Fruit fly (Drosophila melanogaster): ENCODE data around the gene CG3036.

The CG3036 gene

DNA sequence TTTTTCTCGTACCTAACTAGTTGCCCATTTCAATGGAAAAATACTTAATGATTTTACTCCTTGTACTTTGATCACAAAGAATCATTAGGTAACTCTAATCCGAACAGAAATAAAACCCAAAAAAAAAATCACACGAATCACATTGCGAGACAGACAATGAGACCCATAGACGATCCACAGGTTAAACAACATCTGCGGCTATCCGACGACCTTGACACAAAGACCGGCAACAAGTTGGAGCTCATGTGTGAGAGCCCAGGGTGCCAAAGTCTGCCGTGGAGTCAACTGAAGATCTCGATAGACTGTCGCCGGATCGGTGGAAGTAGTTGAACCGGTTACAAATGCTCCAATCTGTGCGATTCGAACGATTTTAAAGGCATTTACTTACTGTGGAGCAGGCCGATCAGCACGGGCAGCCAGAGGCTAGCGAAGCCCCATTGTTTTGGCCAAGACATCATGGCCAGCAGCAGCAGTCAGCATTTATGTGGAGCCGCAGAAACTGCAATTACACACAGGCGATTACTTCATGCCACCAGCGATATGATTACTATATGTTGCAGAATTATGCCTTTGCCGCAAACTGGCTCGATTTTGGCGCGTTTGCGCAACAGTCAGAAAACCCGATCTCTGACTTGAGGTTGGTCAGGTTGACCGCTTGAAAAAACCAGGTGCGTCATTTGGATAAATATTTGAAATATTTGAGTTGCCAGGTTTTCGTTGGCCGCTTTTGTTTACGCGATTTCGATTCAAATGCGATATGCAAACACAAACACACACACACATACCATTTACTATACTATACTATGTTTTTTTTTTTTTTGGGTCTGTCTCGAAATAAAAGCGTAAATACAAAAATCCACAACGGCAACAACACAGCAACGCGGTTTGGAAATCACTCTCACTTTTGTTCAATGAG is 13.7 kb downstream of the CG3036 start:
- no peak for TF ChIP-seq Clk (GFP tag; optimal IDR thresholded peaks at IDR 0.05)
- no peak for TF ChIP-seq CG33017 (tag; optimal IDR thresholded peaks at IDR 0.05)
- no peak for TF ChIP-seq cic (GFP tag; optimal IDR thresholded peaks at IDR 0.05)
- TF ChIP-seq cnc (optimal IDR thresholded peaks at IDR 0.05) = no peak
- no peak for TF ChIP-seq kay (GFP tag; ENCODE audit: borderline replicate concordance)
- TF ChIP-seq CG7045 (GFP tag; optimal IDR thresholded peaks at IDR 0.05) = no peak

DNA sequence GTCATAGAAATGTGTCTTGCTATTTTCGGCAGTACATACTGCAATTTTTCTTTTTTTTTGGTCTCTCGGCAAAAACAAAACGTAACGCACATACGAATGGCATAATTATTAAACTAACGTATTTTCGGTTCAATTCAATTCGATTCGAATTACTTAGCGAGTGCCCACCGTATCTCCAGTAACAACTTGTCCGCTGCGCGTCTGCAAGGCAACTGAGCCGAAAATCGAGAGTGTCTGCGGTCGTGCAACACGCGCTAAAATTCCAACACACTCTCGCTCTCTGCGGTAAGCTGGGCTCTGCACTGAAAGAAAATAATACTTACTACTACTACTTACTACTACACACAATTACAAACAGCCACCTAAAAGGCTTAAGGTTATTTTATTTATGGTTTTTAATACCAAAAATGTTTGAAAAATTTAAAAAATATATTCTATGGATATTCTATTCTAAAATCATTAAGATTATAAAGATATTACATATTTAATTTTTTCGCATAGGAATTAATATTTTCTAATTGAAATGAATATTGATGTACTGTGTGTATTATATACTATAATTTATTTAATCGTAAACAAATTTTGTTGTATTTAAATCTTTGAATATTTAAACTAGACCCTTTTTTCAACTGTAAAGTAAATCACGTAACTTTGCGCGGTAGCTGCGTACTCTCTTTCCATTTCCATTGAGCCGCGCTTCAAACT is 14.8 kb downstream of the CG3036 start, which contains the start of gene snsl:
Gene snsl, minus strand, starts transcription at position 217 of the 705 bp plus-strand sequence.
- TF ChIP-seq cic (GFP tag; optimal IDR thresholded peaks at IDR 0.05) (no peak), CG7101 (tag; optimal IDR thresholded peaks at IDR 0.05) (peak; percentile 7), Hr96 (GFP tag; optimal IDR thresholded peaks at IDR 0.05) (no peak), toe (GFP tag; optimal IDR thresholded peaks at IDR 0.05) (no peak), CG12768 (GFP tag; optimal IDR thresholded peaks at IDR 0.05) (no peak), Mnt (GFP tag; optimal IDR thresholded peaks at IDR 0.05) (no peak), Crg-1 (GFP tag; optimal IDR thresholded peaks at IDR 0.05) (no peak), kay (GFP tag; ENCODE audit: borderline replicate concordance) (no peak), CG11617 (GFP tag; optimal IDR thresholded peaks at IDR 0.05) (no peak), CG33017 (tag; optimal IDR thresholded peaks at IDR 0.05) (no peak), ovo (GFP tag; optimal IDR thresholded peaks at IDR 0.05) (no peak), bab1 (GFP tag; optimal IDR thresholded peaks at IDR 0.05) (peak; percentile 10), tj (GFP tag; optimal IDR thresholded peaks at IDR 0.05) (no peak), CG14711 (tag; optimal IDR thresholded peaks at IDR 0.05) (no peak), CG1620 (GFP tag; optimal IDR thresholded peaks at IDR 0.05) (no peak)

DNA sequence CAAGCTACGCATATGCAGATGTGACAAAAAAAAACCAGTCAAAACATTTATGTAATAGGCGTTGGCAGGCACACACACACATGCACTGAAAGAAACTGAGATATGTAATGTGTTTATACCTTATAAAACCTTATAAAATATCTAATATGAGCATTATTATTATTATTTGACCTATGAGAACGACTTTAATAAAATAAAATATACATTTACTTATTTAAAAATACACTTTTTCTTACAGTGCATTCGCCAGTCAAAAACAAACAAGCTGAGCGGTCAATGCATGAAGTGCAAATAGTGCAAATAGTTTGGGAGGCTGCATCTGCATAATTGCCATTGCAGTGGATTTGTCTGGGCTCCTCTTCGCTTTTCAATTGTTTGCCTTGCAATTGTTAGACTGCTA is 16.1 kb downstream of the CG3036 start:
- no peak for TF ChIP-seq cnc (optimal IDR thresholded peaks at IDR 0.05)
- no peak for TF ChIP-seq pad (GFP tag; optimal IDR thresholded peaks at IDR 0.05)
- TF ChIP-seq tj (GFP tag; optimal IDR thresholded peaks at IDR 0.05) = peak; percentile 81
- no peak for TF ChIP-seq Clk (GFP tag; optimal IDR thresholded peaks at IDR 0.05)
- peak; percentile 49 for TF ChIP-seq CG14711 (tag; optimal IDR thresholded peaks at IDR 0.05)
- TF ChIP-seq cic (GFP tag; optimal IDR thresholded peaks at IDR 0.05) = no peak
- TF ChIP-seq Hr96 (GFP tag; optimal IDR thresholded peaks at IDR 0.05) = no peak
- no peak for TF ChIP-seq toe (GFP tag; optimal IDR thresholded peaks at IDR 0.05)
- TF ChIP-seq Crg-1 (GFP tag; optimal IDR thresholded peaks at IDR 0.05) = no peak
- TF ChIP-seq Mnt (GFP tag; optimal IDR thresholded peaks at IDR 0.05) = no peak
- TF ChIP-seq kay (GFP tag; ENCODE audit: borderline replicate concordance) = no peak
- TF ChIP-seq CG5204 (GFP tag; optimal IDR thresholded peaks at IDR 0.05) = no peak
- no peak for TF ChIP-seq CG33017 (tag; optimal IDR thresholded peaks at IDR 0.05)
- TF ChIP-seq CG12768 (GFP tag; optimal IDR thresholded peaks at IDR 0.05) = peak; percentile 27
- TF ChIP-seq CG7101 (tag; optimal IDR thresholded peaks at IDR 0.05) = peak; percentile 28
- TF ChIP-seq CG7045 (GFP tag; optimal IDR thresholded peaks at IDR 0.05) = no peak
- TF ChIP-seq CG1620 (GFP tag; optimal IDR thresholded peaks at IDR 0.05) = no peak
- TF ChIP-seq bab1 (GFP tag; optimal IDR thresholded peaks at IDR 0.05) = no peak
- TF ChIP-seq ovo (GFP tag; optimal IDR thresholded peaks at IDR 0.05) = no peak
- TF ChIP-seq CG11617 (GFP tag; optimal IDR thresholded peaks at IDR 0.05) = peak; percentile 0

DNA sequence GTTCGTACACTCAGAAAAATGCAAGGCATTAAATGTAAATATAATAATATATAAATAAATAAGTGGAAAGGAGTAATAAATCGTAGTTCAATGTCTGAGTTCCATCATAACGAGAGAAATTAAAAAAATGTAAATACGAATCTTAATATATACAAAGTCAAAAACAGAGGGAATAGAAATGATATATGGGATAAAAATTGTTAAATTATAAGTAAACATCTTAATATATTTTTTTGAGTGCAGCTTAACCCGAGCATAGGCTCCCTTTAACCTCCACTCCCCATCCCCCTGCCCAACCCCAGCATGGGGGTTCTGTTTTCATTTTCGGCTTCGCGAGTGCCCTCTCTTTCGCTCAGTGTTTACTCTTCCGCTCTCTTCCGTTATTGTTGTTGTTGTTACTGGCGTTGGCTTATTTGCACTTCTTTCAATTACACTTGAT is 23.8 kb downstream of the CG3036 start:
- TF ChIP-seq CG12768 (GFP tag; optimal IDR thresholded peaks at IDR 0.05) (no peak), Hr96 (GFP tag; optimal IDR thresholded peaks at IDR 0.05) (peak; percentile 47), CG11617 (GFP tag; optimal IDR thresholded peaks at IDR 0.05) (peak; percentile 81), toe (GFP tag; optimal IDR thresholded peaks at IDR 0.05) (no peak), kay (GFP tag; ENCODE audit: borderline replicate concordance) (no peak), tj (GFP tag; optimal IDR thresholded peaks at IDR 0.05) (peak; percentile 68), Crg-1 (GFP tag; optimal IDR thresholded peaks at IDR 0.05) (peak; percentile 55), pad (GFP tag; optimal IDR thresholded peaks at IDR 0.05) (peak; percentile 79), CG1620 (GFP tag; optimal IDR thresholded peaks at IDR 0.05) (peak; percentile 0), bab1 (GFP tag; optimal IDR thresholded peaks at IDR 0.05) (peak; percentile 98), ovo (GFP tag; optimal IDR thresholded peaks at IDR 0.05) (peak; percentile 13), cic (GFP tag; optimal IDR thresholded peaks at IDR 0.05) (no peak), CG7101 (tag; optimal IDR thresholded peaks at IDR 0.05) (peak; percentile 73), CG14711 (tag; optimal IDR thresholded peaks at IDR 0.05) (peak; percentile 77), CG5204 (GFP tag; optimal IDR thresholded peaks at IDR 0.05) (no peak), Clk (GFP tag; optimal IDR thresholded peaks at IDR 0.05) (no peak)

DNA sequence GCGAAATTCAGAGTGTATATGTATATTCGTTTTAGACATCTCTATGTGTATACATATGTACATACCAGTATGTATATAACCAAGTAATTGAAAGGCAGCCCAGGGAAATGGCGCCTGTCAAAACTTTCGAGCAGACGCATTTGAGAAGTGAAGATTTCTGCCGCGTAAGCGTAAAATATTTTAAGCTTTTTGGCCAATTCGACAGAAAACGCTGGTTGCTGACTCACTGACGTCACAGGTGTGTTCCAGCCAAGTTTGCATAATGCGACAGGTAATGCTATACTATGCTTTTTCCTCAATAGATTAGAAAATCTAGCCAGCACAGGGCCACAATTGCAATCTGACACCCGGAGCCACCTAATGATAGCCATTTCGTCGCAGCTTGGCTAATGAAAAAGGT is 24.8 kb downstream of the CG3036 start:
- TF ChIP-seq tj (GFP tag; optimal IDR thresholded peaks at IDR 0.05) (peak; percentile 90), CG1620 (GFP tag; optimal IDR thresholded peaks at IDR 0.05) (no peak)

DNA sequence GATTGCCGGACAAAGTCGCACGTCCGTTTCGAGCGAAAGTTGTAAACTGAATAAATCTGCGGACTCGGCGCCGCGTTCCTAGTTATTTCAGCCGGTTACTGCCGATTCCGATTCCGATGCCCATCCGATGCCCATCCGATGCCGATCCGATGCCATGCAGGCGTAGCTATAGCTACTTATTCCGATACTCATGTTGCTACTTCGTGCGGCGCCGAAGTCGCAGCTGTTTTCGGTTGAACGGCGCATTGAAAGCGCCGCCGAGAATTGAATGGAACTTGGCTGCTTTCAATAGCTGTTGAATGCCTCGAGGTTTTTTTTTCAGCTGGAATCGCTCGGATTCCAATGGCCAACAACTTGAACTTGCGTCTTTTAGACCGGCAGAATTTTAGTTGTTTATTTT is 36.4 kb downstream of the CG3036 start:
- TF ChIP-seq tj (GFP tag; optimal IDR thresholded peaks at IDR 0.05) (no peak), pad (GFP tag; optimal IDR thresholded peaks at IDR 0.05) (no peak), cnc (optimal IDR thresholded peaks at IDR 0.05) (no peak), CG1620 (GFP tag; optimal IDR thresholded peaks at IDR 0.05) (no peak), CG5204 (GFP tag; optimal IDR thresholded peaks at IDR 0.05) (no peak), ovo (GFP tag; optimal IDR thresholded peaks at IDR 0.05) (no peak), CG7045 (GFP tag; optimal IDR thresholded peaks at IDR 0.05) (peak; percentile 30)

All from whole organism, adult.